Worm (Caenorhabditis elegans): Measurements from ENCODE around the gene Y75B8A.10.

Y75B8A.10 gene

DNA sequence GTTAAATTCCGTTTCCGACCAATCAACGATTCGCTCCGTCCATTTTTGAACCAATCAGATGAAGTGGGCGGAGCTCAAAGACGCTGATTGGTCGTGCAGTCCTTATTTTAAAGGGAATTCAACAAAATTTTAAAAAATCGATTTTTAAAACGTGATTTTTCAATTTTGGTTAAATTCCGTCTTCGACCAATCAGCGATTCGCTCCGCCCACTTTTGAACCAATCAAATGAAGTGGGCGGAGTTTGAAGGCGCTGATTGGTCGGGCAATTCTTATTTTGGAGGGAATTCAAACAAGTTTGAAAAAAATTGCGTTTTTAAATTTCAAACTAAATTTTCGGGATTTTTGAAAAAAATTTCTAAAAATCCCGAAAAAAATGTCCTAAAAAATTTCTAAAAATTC is 29.3 kb downstream of the Y75B8A.10 start:
- TF ChIP-seq T22C8.4 (GFP tag; IDR thresholded peaks at IDR 0.05) (no peak), tab-1 (GFP tag; IDR thresholded peaks at IDR 0.05) (no peak), med-1 (GFP tag; optimal IDR thresholded peaks at IDR 0.05; ENCODE audit: insufficient read depth) (no peak), cog-1 (tag; optimal IDR thresholded peaks at IDR 0.05) (no peak), ztf-29 (GFP tag; IDR thresholded peaks at IDR 0.05) (no peak), klf-2 (GFP tag; conservative IDR thresholded peaks at IDR 0.05) (no peak)

DNA sequence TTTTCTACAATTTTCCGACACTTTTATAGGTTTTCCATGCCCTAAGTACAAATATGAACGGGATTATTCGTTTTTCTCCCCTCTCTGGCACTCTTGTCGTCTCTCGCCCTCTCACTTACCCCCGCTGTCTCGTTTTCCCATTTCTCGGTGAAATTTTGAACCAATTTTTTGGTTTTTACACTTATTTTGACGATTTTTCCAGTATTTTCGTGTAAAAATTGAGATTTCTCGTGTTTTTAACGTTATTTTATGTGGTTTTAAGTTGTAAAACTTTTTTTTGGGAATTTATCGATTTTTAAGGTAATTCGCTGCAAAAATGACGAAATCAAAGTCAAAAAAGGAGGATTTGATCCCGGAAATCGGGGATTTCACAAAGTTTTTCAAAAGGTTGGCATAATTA is 30.2 kb downstream of the Y75B8A.10 start, which contains the start of gene Y75B8A.7:
Gene Y75B8A.7, plus strand, starts transcription at position 301 of the 400 bp plus-strand sequence.
- TF ChIP-seq ztf-23 (GFP tag; IDR thresholded peaks at IDR 0.05) (no peak), tab-1 (GFP tag; IDR thresholded peaks at IDR 0.05) (no peak), ref-1 (GFP tag; conservative IDR thresholded peaks at IDR 0.05) (no peak), flt-1 (GFP tag; IDR thresholded peaks at IDR 0.05) (no peak), ztf-29 (GFP tag; IDR thresholded peaks at IDR 0.05) (no peak), cog-1 (tag; optimal IDR thresholded peaks at IDR 0.05) (no peak), med-1 (GFP tag; optimal IDR thresholded peaks at IDR 0.05; ENCODE audit: insufficient read depth) (no peak), T22C8.4 (GFP tag; IDR thresholded peaks at IDR 0.05) (0 out of 2 replicates have a peak, but pooled peaks have one; percentile 29)

DNA sequence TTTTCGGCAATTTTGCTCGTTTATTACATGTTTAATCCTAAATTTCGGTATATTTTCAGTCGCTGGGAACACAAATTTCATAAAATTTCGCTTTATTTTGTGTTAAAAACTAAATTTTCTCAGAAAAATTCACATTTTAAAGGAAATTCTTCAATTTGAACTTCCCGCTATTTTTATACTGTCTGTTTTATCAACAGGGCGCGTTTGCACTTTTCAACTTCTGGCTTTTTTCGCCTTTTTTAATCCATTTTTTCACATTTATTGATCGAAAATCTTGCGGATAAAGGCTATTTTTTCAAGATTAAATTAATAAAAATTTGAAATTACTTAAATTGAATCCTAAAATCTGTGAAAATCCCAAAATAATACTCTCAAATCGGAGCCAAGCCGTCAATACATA is 30.7 kb downstream of the Y75B8A.10 start:
- TF ChIP-seq klf-2 (GFP tag; conservative IDR thresholded peaks at IDR 0.05) (no peak), cog-1 (tag; optimal IDR thresholded peaks at IDR 0.05) (no peak), ref-1 (GFP tag; conservative IDR thresholded peaks at IDR 0.05) (no peak), med-1 (GFP tag; optimal IDR thresholded peaks at IDR 0.05; ENCODE audit: insufficient read depth) (no peak), ztf-23 (GFP tag; IDR thresholded peaks at IDR 0.05) (no peak), ztf-29 (GFP tag; IDR thresholded peaks at IDR 0.05) (no peak), T22C8.4 (GFP tag; IDR thresholded peaks at IDR 0.05) (no peak), tab-1 (GFP tag; IDR thresholded peaks at IDR 0.05) (no peak), flt-1 (GFP tag; IDR thresholded peaks at IDR 0.05) (no peak)

DNA sequence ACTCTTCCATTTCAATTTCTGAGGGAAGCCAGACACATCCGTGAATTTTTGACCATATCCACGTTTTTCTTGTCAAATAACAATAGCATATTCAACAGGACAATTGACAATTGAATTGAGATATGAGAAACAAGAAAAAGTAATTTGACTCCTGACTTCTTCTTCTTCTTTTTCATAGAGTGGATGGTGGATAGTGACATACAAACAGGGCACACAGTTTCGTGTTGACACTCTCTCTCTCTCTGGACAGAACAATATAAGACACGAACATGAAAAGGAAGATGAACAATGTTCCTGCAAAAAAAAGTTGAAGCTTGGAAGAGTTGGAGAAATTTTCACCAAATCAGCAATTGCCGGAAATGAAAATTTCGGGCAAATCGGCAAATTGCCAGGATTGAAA is 31.7 kb downstream of the Y75B8A.10 start:
- TF ChIP-seq med-1 (GFP tag; optimal IDR thresholded peaks at IDR 0.05; ENCODE audit: insufficient read depth), result no peak

DNA sequence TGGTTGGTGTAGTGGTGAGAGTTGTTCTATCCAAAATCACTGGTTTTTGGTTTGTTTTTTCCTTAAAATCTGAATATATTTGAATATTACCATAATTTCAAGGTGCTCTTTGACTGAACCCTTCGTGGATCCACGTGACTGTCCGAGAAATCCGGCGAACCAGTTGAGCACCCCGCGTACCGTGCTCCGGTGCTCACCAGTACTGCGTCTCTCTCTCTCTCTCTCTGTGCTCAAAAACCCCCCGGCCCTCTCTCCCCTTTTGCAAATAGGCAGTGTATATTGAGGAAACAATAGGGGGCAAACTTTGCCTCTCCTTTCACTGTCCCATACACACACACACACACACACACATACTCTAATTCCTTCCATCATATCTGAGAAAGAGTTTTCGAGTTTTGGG is 32.9 kb downstream of the Y75B8A.10 start:
- TF ChIP-seq tab-1 (GFP tag; IDR thresholded peaks at IDR 0.05) (no peak), T22C8.4 (GFP tag; IDR thresholded peaks at IDR 0.05) (no peak), klf-2 (GFP tag; conservative IDR thresholded peaks at IDR 0.05) (no peak), med-1 (GFP tag; optimal IDR thresholded peaks at IDR 0.05; ENCODE audit: insufficient read depth) (no peak), ztf-29 (GFP tag; IDR thresholded peaks at IDR 0.05) (no peak), ztf-23 (GFP tag; IDR thresholded peaks at IDR 0.05) (no peak), cog-1 (tag; optimal IDR thresholded peaks at IDR 0.05) (no peak), flt-1 (GFP tag; IDR thresholded peaks at IDR 0.05) (no peak), ref-1 (GFP tag; conservative IDR thresholded peaks at IDR 0.05) (no peak)

DNA sequence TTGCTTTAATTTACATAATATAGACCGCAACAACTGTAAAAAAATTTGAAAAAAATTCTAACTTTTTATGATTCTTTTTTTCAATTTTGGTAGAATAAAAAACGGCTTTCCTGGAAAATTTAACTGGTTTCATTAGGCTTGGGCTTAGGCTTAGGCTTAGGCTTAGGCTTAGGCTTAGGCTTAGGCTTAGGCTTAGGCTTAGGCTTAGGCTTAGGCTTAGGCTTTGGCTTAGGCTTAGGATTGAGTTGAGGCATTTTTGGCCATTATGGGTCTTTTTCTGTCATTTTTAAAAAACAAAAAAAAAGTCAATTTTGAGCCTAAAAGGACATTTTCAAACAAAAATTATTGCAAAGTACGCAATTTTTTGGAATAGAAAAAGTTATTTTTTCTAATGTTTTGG is 39.0 kb downstream of the Y75B8A.10 start:
- TF ChIP-seq flt-1 (GFP tag; IDR thresholded peaks at IDR 0.05), result peak; percentile 38; the same call in 1 of the 2 replicates
- TF ChIP-seq T22C8.4 (GFP tag; IDR thresholded peaks at IDR 0.05), result no peak
- no peak for TF ChIP-seq ztf-23 (GFP tag; IDR thresholded peaks at IDR 0.05)
- peak; percentile 79; the same call in 1 of the 2 replicates for TF ChIP-seq ztf-29 (GFP tag; IDR thresholded peaks at IDR 0.05)
- no peak for TF ChIP-seq med-1 (GFP tag; optimal IDR thresholded peaks at IDR 0.05; ENCODE audit: insufficient read depth)

DNA sequence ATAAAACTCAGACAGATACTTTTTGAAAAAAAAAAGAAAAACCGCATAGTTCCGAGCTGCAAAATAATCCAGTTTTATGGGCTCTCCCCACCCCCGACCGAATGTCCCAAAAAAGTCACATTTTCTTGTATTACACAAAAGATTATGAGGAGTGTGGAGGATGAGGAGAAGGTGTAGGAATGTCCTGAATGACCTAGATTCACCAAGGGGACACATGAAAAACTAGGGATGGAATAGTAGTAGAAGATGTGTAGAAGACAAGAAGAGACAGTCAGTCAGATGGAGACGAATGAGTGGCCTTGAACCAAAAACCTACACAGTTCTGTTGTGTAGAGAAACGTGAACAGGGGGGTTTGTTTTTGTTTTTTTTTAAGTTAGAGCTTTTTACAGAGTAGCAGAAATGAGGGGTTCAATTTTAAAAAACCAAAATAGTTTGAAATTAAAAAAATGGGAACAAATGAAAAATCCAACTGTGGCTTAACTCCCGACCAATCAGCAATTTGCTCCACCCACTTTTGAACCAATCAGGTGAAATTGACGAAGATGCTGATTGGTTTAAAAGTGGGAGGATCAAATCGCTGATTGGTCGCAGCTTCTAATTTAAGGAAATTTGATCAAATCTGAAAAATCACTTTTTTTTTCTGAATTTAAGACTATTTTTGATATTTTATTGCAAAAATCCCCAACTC is 40.3 kb downstream of the Y75B8A.10 start:
- TF ChIP-seq cog-1 (tag; optimal IDR thresholded peaks at IDR 0.05) (no peak), klf-2 (GFP tag; conservative IDR thresholded peaks at IDR 0.05) (no peak), flt-1 (GFP tag; IDR thresholded peaks at IDR 0.05) (no peak), ztf-23 (GFP tag; IDR thresholded peaks at IDR 0.05) (no peak), tab-1 (GFP tag; IDR thresholded peaks at IDR 0.05) (no peak), ztf-29 (GFP tag; IDR thresholded peaks at IDR 0.05) (no peak), ref-1 (GFP tag; conservative IDR thresholded peaks at IDR 0.05) (no peak), med-1 (GFP tag; optimal IDR thresholded peaks at IDR 0.05; ENCODE audit: insufficient read depth) (no peak), T22C8.4 (GFP tag; IDR thresholded peaks at IDR 0.05) (no peak)

DNA sequence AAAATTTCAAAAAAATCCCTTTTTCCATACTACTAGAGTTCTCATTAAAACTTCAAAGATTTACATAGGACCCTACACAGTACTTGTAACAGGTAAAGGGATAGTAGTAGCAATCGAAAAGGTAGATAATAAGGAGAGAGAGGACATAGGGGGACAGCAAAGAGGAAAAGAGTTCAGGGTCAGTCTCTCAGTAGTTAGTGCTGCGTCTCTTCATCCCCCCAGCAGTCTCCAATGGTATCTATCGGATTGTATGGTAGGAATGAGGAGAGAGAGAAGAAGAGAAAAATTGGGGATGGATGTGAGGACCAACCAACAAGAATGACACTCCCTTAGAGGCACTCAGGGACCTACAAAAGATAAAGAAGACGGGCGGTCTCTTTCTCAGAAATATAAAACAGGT is 43.3 kb downstream of the Y75B8A.10 start:
- no peak for TF ChIP-seq ztf-29 (GFP tag; IDR thresholded peaks at IDR 0.05)
- TF ChIP-seq flt-1 (GFP tag; IDR thresholded peaks at IDR 0.05), result no peak
- TF ChIP-seq med-1 (GFP tag; optimal IDR thresholded peaks at IDR 0.05; ENCODE audit: insufficient read depth), result no peak
- no peak for TF ChIP-seq ref-1 (GFP tag; conservative IDR thresholded peaks at IDR 0.05)
- TF ChIP-seq ztf-23 (GFP tag; IDR thresholded peaks at IDR 0.05), result no peak
- TF ChIP-seq klf-2 (GFP tag; conservative IDR thresholded peaks at IDR 0.05), result no peak
- no peak for TF ChIP-seq T22C8.4 (GFP tag; IDR thresholded peaks at IDR 0.05)
- no peak for TF ChIP-seq cog-1 (tag; optimal IDR thresholded peaks at IDR 0.05)
- TF ChIP-seq tab-1 (GFP tag; IDR thresholded peaks at IDR 0.05), result no peak

DNA sequence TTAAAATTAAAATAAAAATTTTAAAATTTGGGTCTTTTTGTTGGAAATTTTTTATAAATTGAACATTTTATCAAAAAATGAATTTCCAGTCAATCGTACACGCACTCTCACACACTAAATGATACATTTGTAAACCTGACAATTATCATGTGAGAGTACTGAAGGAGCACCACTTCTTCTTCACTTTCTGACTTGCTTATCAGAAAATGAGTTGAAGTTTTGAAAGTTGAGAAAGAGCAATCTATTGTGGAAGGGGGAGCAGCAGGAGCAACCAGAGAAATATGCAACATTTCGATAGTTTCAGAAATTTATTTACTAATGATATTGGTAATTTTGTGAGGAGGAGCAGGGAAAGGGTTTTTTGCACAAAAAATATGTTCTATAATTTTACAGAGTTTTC is 44.6 kb downstream of the Y75B8A.10 start:
- TF ChIP-seq flt-1 (GFP tag; IDR thresholded peaks at IDR 0.05), result no peak
- no peak for TF ChIP-seq cog-1 (tag; optimal IDR thresholded peaks at IDR 0.05)
- TF ChIP-seq med-1 (GFP tag; optimal IDR thresholded peaks at IDR 0.05; ENCODE audit: insufficient read depth), result no peak
- no peak for TF ChIP-seq klf-2 (GFP tag; conservative IDR thresholded peaks at IDR 0.05)
- TF ChIP-seq ztf-23 (GFP tag; IDR thresholded peaks at IDR 0.05), result no peak
- no peak for TF ChIP-seq T22C8.4 (GFP tag; IDR thresholded peaks at IDR 0.05)
- TF ChIP-seq ref-1 (GFP tag; conservative IDR thresholded peaks at IDR 0.05), result no peak
- TF ChIP-seq tab-1 (GFP tag; IDR thresholded peaks at IDR 0.05), result no peak
- TF ChIP-seq ztf-29 (GFP tag; IDR thresholded peaks at IDR 0.05), result no peak

DNA sequence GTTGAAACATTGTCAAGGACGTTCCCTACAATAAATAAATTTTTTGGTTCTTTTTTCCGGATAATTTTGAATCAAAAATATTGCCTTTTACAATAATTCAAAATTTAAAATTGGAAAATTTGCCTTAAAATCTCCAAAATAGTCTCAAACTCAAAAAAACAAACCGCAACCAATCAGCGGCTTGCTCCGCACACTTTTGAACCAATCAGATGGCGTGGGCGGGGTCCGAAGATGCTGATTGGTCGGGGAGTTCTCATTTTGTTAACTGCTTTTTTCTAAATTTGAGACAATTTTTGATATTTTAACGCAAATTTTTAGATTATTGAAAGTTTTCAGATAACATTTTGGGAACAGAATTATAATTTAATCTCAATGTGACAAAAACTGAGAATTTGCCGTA is 45.3 kb downstream of the Y75B8A.10 start:
- no peak for TF ChIP-seq ref-1 (GFP tag; conservative IDR thresholded peaks at IDR 0.05)
- TF ChIP-seq tab-1 (GFP tag; IDR thresholded peaks at IDR 0.05), result no peak
- no peak for TF ChIP-seq klf-2 (GFP tag; conservative IDR thresholded peaks at IDR 0.05)
- no peak for TF ChIP-seq flt-1 (GFP tag; IDR thresholded peaks at IDR 0.05)
- TF ChIP-seq ztf-29 (GFP tag; IDR thresholded peaks at IDR 0.05), result no peak
- TF ChIP-seq cog-1 (tag; optimal IDR thresholded peaks at IDR 0.05), result no peak
- no peak for TF ChIP-seq T22C8.4 (GFP tag; IDR thresholded peaks at IDR 0.05)
- TF ChIP-seq ztf-23 (GFP tag; IDR thresholded peaks at IDR 0.05), result no peak
- TF ChIP-seq med-1 (GFP tag; optimal IDR thresholded peaks at IDR 0.05; ENCODE audit: insufficient read depth), result no peak

Measured in whole organism, midembryonic.